Fruit fly (Drosophila melanogaster) whole organism, prepupa: ENCODE results near the gene Oatp33Eb.

Experiments
- Blimp-1 ChIP-seq: fragments of 200-800 bp; sonication (Bioruptor generic); optimal IDR thresholded peaks from 3 replicates; lab custom pipeline; 2017; ENCODE audit warnings: missing biosample characterization, missing genetic modification characterization, mild to moderate bottlenecking, moderate library complexity, missing genetic modification reagents
- CG10669 ChIP-seq: fragments of 200-800 bp; sonication (Bioruptor generic); optimal IDR thresholded peaks from 3 replicates; lab custom pipeline; 2018; ENCODE audit warnings: missing biosample characterization, mild to moderate bottlenecking, missing genetic modification characterization, moderate library complexity
- CG1621 ChIP-seq: fragments of 200-800 bp; sonication (Bioruptor generic); optimal IDR thresholded peaks from 3 replicates; lab custom pipeline; 2018; ENCODE audit warnings: missing biosample characterization, mild to moderate bottlenecking, missing genetic modification characterization
- CG16779 ChIP-seq: fragments of 200-800 bp; sonication (Bioruptor generic); optimal IDR thresholded peaks from 3 replicates; lab custom pipeline; 2017; ENCODE audit warnings: missing biosample characterization, mild to moderate bottlenecking, missing genetic modification characterization
- CG3032 ChIP-seq: fragments of 200-800 bp; optimal IDR thresholded peaks from 2 replicates; lab custom pipeline; 2019; ENCODE audit warnings: missing biosample characterization, mild to moderate bottlenecking, missing genetic modification characterization, moderate library complexity
- CG32006 ChIP-seq: fragments of 200-800 bp; sonication (Bioruptor generic); optimal IDR thresholded peaks from 3 replicates; lab custom pipeline; 2017; ENCODE audit warnings: missing biosample characterization, mild to moderate bottlenecking, missing genetic modification characterization
- CG4318 ChIP-seq: fragments of 200-800 bp; sonication (Bioruptor generic); optimal IDR thresholded peaks from 3 replicates; lab custom pipeline; 2017; ENCODE audit warnings: missing biosample characterization, mild to moderate bottlenecking, missing genetic modification characterization
- CG6276 ChIP-seq: fragments of 200-800 bp; sonication (Bioruptor generic); optimal IDR thresholded peaks from 2 replicates; lab custom pipeline; 2017; ENCODE audit warnings: missing biosample characterization, mild to moderate bottlenecking, missing genetic modification characterization
- CG6792 ChIP-seq: fragments of 200-800 bp; sonication (Bioruptor generic); optimal IDR thresholded peaks from 3 replicates; lab custom pipeline; 2016; ENCODE audit warnings: missing biosample characterization, missing genetic modification characterization
- CG6808 ChIP-seq: fragments of 200-800 bp; sonication (Bioruptor generic); optimal IDR thresholded peaks from 3 replicates; lab custom pipeline; 2017; ENCODE audit warnings: missing biosample characterization, missing genetic modification characterization, mild to moderate bottlenecking, moderate library complexity, missing genetic modification reagents
- CG6854 ChIP-seq: fragments of 200-800 bp; sonication (Bioruptor generic); optimal IDR thresholded peaks from 2 replicates; lab custom pipeline; 2017; ENCODE audit warnings: missing biosample characterization, mild to moderate bottlenecking, missing genetic modification characterization
- CG8119 ChIP-seq: fragments of 200-800 bp; sonication (Bioruptor generic); IDR thresholded peaks from 3 replicates; pipeline ENCODE4 v1.3.6; 2022; ENCODE audit warnings: missing biosample characterization, missing genetic modification characterization
- CG8632 ChIP-seq: fragments of 200-800 bp; sonication (Bioruptor generic); optimal IDR thresholded peaks from 3 replicates; lab custom pipeline; 2016; ENCODE audit warnings: missing biosample characterization, missing genetic modification characterization
- Eip75B ChIP-seq: fragments of 200-800 bp; sonication (Bioruptor generic); optimal IDR thresholded peaks from 3 replicates; lab custom pipeline; 2016; ENCODE audit warnings: missing biosample characterization, missing genetic modification characterization
- Eip78C ChIP-seq: fragments of 200-800 bp; sonication (Bioruptor generic); peaks from one replicate; lab custom pipeline; 2016; ENCODE audit warnings: missing biosample characterization, missing genetic modification characterization
- Ets21C ChIP-seq: fragments of 200-800 bp; sonication (Bioruptor generic); optimal IDR thresholded peaks from 3 replicates; lab custom pipeline; 2016; ENCODE audit warnings: missing biosample characterization, missing genetic modification characterization
- Gug ChIP-seq: fragments of 200-800 bp; sonication (Bioruptor generic); IDR thresholded peaks from 2 replicates; pipeline ENCODE4 v1.3.6; 2022; ENCODE audit warnings: missing biosample characterization, missing genetic modification characterization
- Hr38 ChIP-seq: sonication (Bioruptor generic); optimal IDR thresholded peaks from 2 replicates; lab custom pipeline; 2016; ENCODE audit warnings: missing biosample characterization, missing genetic modification characterization
- Hr39 ChIP-seq: fragments of 200-800 bp; sonication (Bioruptor generic); optimal IDR thresholded peaks from 2 replicates; lab custom pipeline; 2016; ENCODE audit warnings: missing biosample characterization, missing genetic modification characterization
- Hr4 ChIP-seq: fragments of 200-800 bp; sonication (Bioruptor generic); optimal IDR thresholded peaks from 3 replicates; lab custom pipeline; 2016; ENCODE audit warnings: missing biosample characterization, missing genetic modification characterization
- Lpt ChIP-seq: fragments of 200-800 bp; sonication (Bioruptor generic); optimal IDR thresholded peaks from 3 replicates; lab custom pipeline; 2016; ENCODE audit warnings: missing biosample characterization, missing genetic modification characterization
- Met ChIP-seq: fragments of 200-800 bp; sonication (Bioruptor generic); optimal IDR thresholded peaks from 3 replicates; lab custom pipeline; 2016; ENCODE audit warnings: missing biosample characterization, missing genetic modification characterization
- OdsH ChIP-seq: fragments of 200-800 bp; sonication (Bioruptor generic); optimal IDR thresholded peaks from 3 replicates; lab custom pipeline; 2016; ENCODE audit warnings: missing biosample characterization, missing genetic modification characterization
- Smox ChIP-seq: fragments of 200-800 bp; sonication (Bioruptor generic); optimal IDR thresholded peaks from 3 replicates; lab custom pipeline; 2016; ENCODE audit warnings: missing biosample characterization, missing genetic modification characterization
- Sox14 ChIP-seq: fragments of 200-800 bp; sonication (Bioruptor generic); optimal IDR thresholded peaks from 3 replicates; lab custom pipeline; 2016; ENCODE audit warnings: missing biosample characterization, missing genetic modification characterization
- acj6 ChIP-seq: fragments of 200-800 bp; sonication (Bioruptor generic); optimal IDR thresholded peaks from 3 replicates; lab custom pipeline; 2016; ENCODE audit warnings: missing biosample characterization, missing genetic modification characterization
- dsx ChIP-seq: fragments of 200-800 bp; optimal IDR thresholded peaks from 3 replicates; lab custom pipeline; 2019; ENCODE audit warnings: missing biosample characterization, mild to moderate bottlenecking, missing genetic modification characterization, moderate library complexity; ENCODE audit not compliant: poor library complexity, severe bottlenecking
- eg ChIP-seq: fragments of 200-800 bp; sonication (Bioruptor generic); IDR thresholded peaks from 3 replicates; pipeline ENCODE4 v1.3.6; 2022; ENCODE audit warnings: missing biosample characterization, missing genetic modification characterization
- fkh ChIP-seq: fragments of 200-800 bp; sonication (Bioruptor generic); optimal IDR thresholded peaks from 3 replicates; lab custom pipeline; 2017; ENCODE audit warnings: missing biosample characterization, mild to moderate bottlenecking, missing genetic modification characterization, moderate library complexity
- lz ChIP-seq: fragments of 200-800 bp; sonication (Bioruptor generic); optimal IDR thresholded peaks from 3 replicates; lab custom pipeline; 2016; ENCODE audit warnings: missing biosample characterization, missing genetic modification characterization
- salr ChIP-seq, 2 experiments: fragments of 200-800 bp; sonication (Bioruptor generic); optimal IDR thresholded peaks; 3 replicates each; lab custom pipeline; 2016 to 2018; ENCODE audit warnings: missing biosample characterization in 2 of 2, missing genetic modification characterization in 2 of 2, mild to moderate bottlenecking in 1 of 2
- spab ChIP-seq: fragments of 200-800 bp; sonication (Bioruptor generic); optimal IDR thresholded peaks from 2 replicates; lab custom pipeline; 2017; ENCODE audit warnings: missing biosample characterization, mild to moderate bottlenecking, missing genetic modification characterization, missing genetic modification reagents
- ss ChIP-seq, 2 experiments: fragments of 200-800 bp; sonication (Bioruptor generic); optimal IDR thresholded peaks; 2 replicates in 1 of 2; 3 replicates in 1 of 2; lab custom pipeline; 2017 to 2018; ENCODE audit warnings: mild to moderate bottlenecking in 2 of 2, missing biosample characterization in 2 of 2, missing genetic modification characterization in 2 of 2, moderate library complexity in 1 of 2
- svp ChIP-seq: fragments of 200-800 bp; sonication (Bioruptor generic); peaks from one replicate; lab custom pipeline; 2016; ENCODE audit warnings: missing biosample characterization, missing genetic modification characterization
- topi ChIP-seq: fragments of 200-800 bp; sonication (Bioruptor generic); optimal IDR thresholded peaks from 3 replicates; lab custom pipeline; 2016; ENCODE audit warnings: missing biosample characterization, missing genetic modification characterization
- vri ChIP-seq: fragments of 200-800 bp; sonication (Bioruptor generic); optimal IDR thresholded peaks from 3 replicates; lab custom pipeline; 2016; ENCODE audit warnings: missing biosample characterization, mild to moderate bottlenecking, missing genetic modification characterization

Gene Oatp33Eb

dm6 chr2L:12433712-12434534 is 14.4 kb upstream of the Oatp33Eb start, which contains the start of gene eRF3 (continued):
- TF ChIP-seq CG8119 (GFP tag; lab: Robert Waterston, UW) (peak; percentile 74; the same call in 2 of the 3 replicates), Sox14 (GFP tag; lab: Kevin White, UChicago) (no peak), CG32006 (GFP tag; lab: Kevin White, UChicago) (peak; percentile 73), CG6808 (GFP tag; lab: Kevin White, UChicago) (peak; percentile 37), salr (GFP tag; optimal IDR thresholded peaks at IDR 0.05; lab: Kevin White, UChicago) (peak in 1 of 2 experiments; percentile 71), lz (GFP tag; lab: Kevin White, UChicago) (peak; percentile 29), topi (GFP tag; lab: Kevin White, UChicago) (peak; percentile 51), Blimp-1 (GFP tag; lab: Kevin White, UChicago) (no peak), CG3032 (tag; lab: Kevin White, UChicago) (peak; percentile 79), Ets21C (GFP tag; lab: Kevin White, UChicago) (no peak), Hr39 (GFP tag; lab: Kevin White, UChicago) (peak; percentile 29), fkh (peak; percentile 38), spab (GFP tag; lab: Kevin White, UChicago) (peak; percentile 18), CG10669 (peak; percentile 35), Lpt (GFP tag; lab: Kevin White, UChicago) (peak; percentile 48), Met (GFP tag; lab: Kevin White, UChicago) (peak; percentile 30), CG6792 (GFP tag; lab: Kevin White, UChicago) (peak; percentile 42), CG6276 (no peak), Hr38 (GFP tag; lab: Kevin White, UChicago) (no peak), eg (peak; percentile 69), vri (GFP tag; lab: Kevin White, UChicago) (peak; percentile 73), Hr4 (peak; percentile 51), OdsH (peak; percentile 67), CG1621 (tag; lab: Kevin White, UChicago) (no peak), ss (GFP tag; optimal IDR thresholded peaks at IDR 0.05; lab: Kevin White, UChicago) (peak in 1 of 2 experiments; percentile 45), acj6 (GFP tag; lab: Kevin White, UChicago) (peak; percentile 76)

- TF ChIP-seq CG6854 (peak; percentile 20), Sox14 (GFP tag; lab: Kevin White, UChicago) (no peak), CG8632 (no peak), ss (GFP tag; optimal IDR thresholded peaks at IDR 0.05; lab: Kevin White, UChicago) (peak in 1 of 2 experiments; percentile 25)
Measured at dm6 chr2L:12434535-12434938, 13.7 kb upstream of the Oatp33Eb start, which contains the start of gene SC35. Gene SC35, minus strand, starts transcription at chr2L:12434665.

dm6 chr2L:12435428-12435827 is 12.9 kb upstream of the Oatp33Eb start:
- TF ChIP-seq Gug (no peak), Eip78C (GFP tag; lab: Kevin White, UChicago) (peak; percentile 5), svp (GFP tag; lab: Kevin White, UChicago) (no peak)

dm6 chr2L:12435976-12436771 is 12.1 kb upstream of the Oatp33Eb start:
- TF ChIP-seq CG16779 (tag; lab: Kevin White, UChicago) (no peak), Smox (GFP tag; lab: Kevin White, UChicago) (peak; percentile 5), dsx (no peak), CG4318 (no peak), svp (GFP tag; lab: Kevin White, UChicago) (peak; percentile 75), Sox14 (GFP tag; lab: Kevin White, UChicago) (peak; percentile 44), eg (no peak), Eip75B (GFP tag; lab: Kevin White, UChicago) (peak; percentile 26)
